Fruit fly (Drosophila melanogaster): ENCODE measurements around the gene CG7565.

DNA sequence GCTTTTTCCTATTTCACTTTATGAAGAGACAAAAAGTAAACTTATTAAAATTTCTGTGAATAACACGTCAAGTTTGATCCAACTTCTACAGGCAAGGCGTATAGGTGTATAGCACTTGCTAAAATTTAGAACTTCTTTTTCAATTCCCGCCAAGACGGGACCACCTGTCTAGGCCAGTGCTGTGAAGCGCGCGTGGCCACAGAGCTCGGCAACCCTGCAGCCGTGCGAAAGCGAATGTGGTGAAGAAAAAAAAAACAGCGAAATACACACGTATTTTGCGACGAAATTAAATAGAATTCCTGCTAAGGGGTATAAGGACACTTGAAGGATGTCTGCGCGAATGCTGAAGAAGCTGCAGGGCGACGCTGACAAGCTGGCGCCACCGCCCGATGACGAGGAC lies 18.6 kb upstream of the CG7565 start, which contains the start of gene Nulp1:
- TF ChIP-seq EcR (GFP tag; optimal IDR thresholded peaks at IDR 0.05) (no peak), Dll (optimal IDR thresholded peaks at IDR 0.05) (no peak), usp (GFP tag; optimal IDR thresholded peaks at IDR 0.05) (no peak)

Data from whole organism.